Worm (Caenorhabditis elegans): ENCODE data around the gene F43C1.5.
A peak's percentile ranks its signal among the peaks of the same experiment; 100 is the strongest.

Gene F43C1.5

ce11 chrIII:4193659-4194103, 35.3 kb upstream of the F43C1.5 start, which contains the start of gene xbp-1:
TSS of gene xbp-1 (plus strand) at chrIII:4193809.
- no peak for TF ChIP-seq unc-3 (GFP tag; conservative IDR thresholded peaks at IDR 0.05)
- no peak for TF ChIP-seq unc-3 (tag; optimal IDR thresholded peaks at IDR 0.05)
- TF ChIP-seq hlh-13 (GFP tag; optimal IDR thresholded peaks at IDR 0.05): no peak
- TF ChIP-seq K09A11.1 (tag; optimal IDR thresholded peaks at IDR 0.05; ENCODE audit: insufficient read depth): no peak
- TF ChIP-seq F13H6.1 (tag; optimal IDR thresholded peaks at IDR 0.05): no peak
- TF ChIP-seq fkh-10 (GFP tag; optimal IDR thresholded peaks at IDR 0.05): peak; percentile 20
- no peak for TF ChIP-seq ceh-9 (tag; optimal IDR thresholded peaks at IDR 0.05)
- TF ChIP-seq ztf-16 (tag; optimal IDR thresholded peaks at IDR 0.05): no peak
- peak; percentile 22 for TF ChIP-seq madf-2 (tag; optimal IDR thresholded peaks at IDR 0.05)
- peak; percentile 69 for TF ChIP-seq tbx-2 (tag; optimal IDR thresholded peaks at IDR 0.05)
- peak; percentile 90 for TF ChIP-seq unc-55 (GFP tag; optimal IDR thresholded peaks at IDR 0.05)
- TF ChIP-seq hlh-6 (tag; optimal IDR thresholded peaks at IDR 0.05): no peak
- TF ChIP-seq Y22D7AL.16 (tag; optimal IDR thresholded peaks at IDR 0.05): no peak
- TF ChIP-seq ceh-2 (tag; optimal IDR thresholded peaks at IDR 0.05): no peak
- peak; percentile 23 for TF ChIP-seq ama-1 (optimal IDR thresholded peaks at IDR 0.05)
- peak; percentile 38 for TF ChIP-seq ets-4 (tag; optimal IDR thresholded peaks at IDR 0.05)
- no peak for TF ChIP-seq hlh-8 (tag; optimal IDR thresholded peaks at IDR 0.05)
- peak; percentile 2 for TF ChIP-seq sdc-2 (tag; optimal IDR thresholded peaks at IDR 0.05)
- TF ChIP-seq ceh-48 (tag; optimal IDR thresholded peaks at IDR 0.05): no peak
- TF ChIP-seq lin-11 (tag; optimal IDR thresholded peaks at IDR 0.05): no peak
- TF ChIP-seq nfya-1 (tag; optimal IDR thresholded peaks at IDR 0.05): peak; percentile 87
- no peak for TF ChIP-seq pag-3 (tag; optimal IDR thresholded peaks at IDR 0.05; ENCODE audit: borderline replicate concordance)
- peak; percentile 59 for TF ChIP-seq pqm-1 (tag; optimal IDR thresholded peaks at IDR 0.05)
- peak; percentile 62 for TF ChIP-seq hlh-30 (tag; optimal IDR thresholded peaks at IDR 0.05; ENCODE audit: insufficient read depth)
- TF ChIP-seq elt-2 (tag; optimal IDR thresholded peaks at IDR 0.05): peak; percentile 76
- TF ChIP-seq ttx-3 (tag; optimal IDR thresholded peaks at IDR 0.05): no peak
- peak; percentile 87 for TF ChIP-seq dve-1 (tag; optimal IDR thresholded peaks at IDR 0.05)
- TF ChIP-seq dmd-4 (tag; optimal IDR thresholded peaks at IDR 0.05; ENCODE audit: borderline replicate concordance): peak; percentile 41
- TF ChIP-seq che-1 (tag; optimal IDR thresholded peaks at IDR 0.05): no peak
- no peak for TF ChIP-seq ceh-30 (tag; optimal IDR thresholded peaks at IDR 0.05)
- peak; percentile 11 for TF ChIP-seq C08G9.2 (tag; optimal IDR thresholded peaks at IDR 0.05)
- TF ChIP-seq C38D4.7 (GFP tag; optimal IDR thresholded peaks at IDR 0.05): no peak
- TF ChIP-seq odd-2 (tag; optimal IDR thresholded peaks at IDR 0.05): no peak
- no peak for TF ChIP-seq lim-6 (tag; optimal IDR thresholded peaks at IDR 0.05)
- TF ChIP-seq ceh-18 (tag; optimal IDR thresholded peaks at IDR 0.05): peak; percentile 71
- TF ChIP-seq fkh-6 (tag; optimal IDR thresholded peaks at IDR 0.05): no peak
- TF ChIP-seq rnt-1 (tag; optimal IDR thresholded peaks at IDR 0.05): peak; percentile 76
- TF ChIP-seq ceh-24 (tag; optimal IDR thresholded peaks at IDR 0.05): no peak
- peak; percentile 51 for TF ChIP-seq unc-42 (tag; optimal IDR thresholded peaks at IDR 0.05)
- no peak for TF ChIP-seq ceh-19 (GFP tag; optimal IDR thresholded peaks at IDR 0.05)
- TF ChIP-seq eyg-1 (tag; optimal IDR thresholded peaks at IDR 0.05): no peak
- no peak for TF ChIP-seq T23F11.4 (GFP tag; optimal IDR thresholded peaks at IDR 0.05)
- TF ChIP-seq nhr-11 (tag; optimal IDR thresholded peaks at IDR 0.05): no peak
- TF ChIP-seq gmeb-2 (tag; optimal IDR thresholded peaks at IDR 0.05): no peak
- peak; percentile 71 for TF ChIP-seq ceh-31 (tag; optimal IDR thresholded peaks at IDR 0.05)
- TF ChIP-seq ceh-34 (tag; optimal IDR thresholded peaks at IDR 0.05): no peak
- no peak for TF ChIP-seq pha-2 (tag; optimal IDR thresholded peaks at IDR 0.05)
- no peak for TF ChIP-seq elt-4 (tag; optimal IDR thresholded peaks at IDR 0.05)
- TF ChIP-seq pha-4 (tag; optimal IDR thresholded peaks at IDR 0.05): no peak
- TF ChIP-seq ref-2 (tag; optimal IDR thresholded peaks at IDR 0.05): peak; percentile 68
- TF ChIP-seq npax-4 (tag; optimal IDR thresholded peaks at IDR 0.05): no peak
- TF ChIP-seq unc-86 (tag; optimal IDR thresholded peaks at IDR 0.05): no peak
- peak; percentile 77 for TF ChIP-seq pax-1 (tag; optimal IDR thresholded peaks at IDR 0.05)
- no peak for TF ChIP-seq fax-1 (tag; optimal IDR thresholded peaks at IDR 0.05)
